Worm (Caenorhabditis elegans): ENCODE data around the gene pkc-3.
A peak's percentile ranks its signal among the peaks of the same experiment; 100 is the strongest.

Gene pkc-3

DNA sequence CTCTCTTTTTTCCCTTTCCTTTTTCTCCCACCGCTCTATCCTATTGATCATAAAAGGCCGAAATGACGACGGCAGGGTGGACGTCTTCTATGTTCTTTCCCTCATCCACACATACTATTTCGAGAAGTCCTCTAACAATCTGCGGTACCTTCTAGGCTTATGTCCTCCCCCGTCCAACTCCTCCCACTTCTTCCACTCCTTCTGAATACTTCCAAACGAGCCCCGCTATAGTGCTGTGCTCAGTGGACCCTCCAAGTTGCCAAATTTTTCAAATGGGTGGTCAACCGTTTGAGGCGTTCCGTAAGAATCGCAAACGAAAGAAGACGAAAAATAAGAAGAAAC lies 43.8 kb upstream of the pkc-3 start:
- TF ChIP-seq ceh-2 (tag; optimal IDR thresholded peaks at IDR 0.05) (no peak), unc-3 (GFP tag; conservative IDR thresholded peaks at IDR 0.05) (no peak), unc-3 (tag; optimal IDR thresholded peaks at IDR 0.05) (no peak), ref-2 (tag; optimal IDR thresholded peaks at IDR 0.05) (peak; percentile 11), sdc-2 (tag; optimal IDR thresholded peaks at IDR 0.05) (peak; percentile 11), dve-1 (tag; optimal IDR thresholded peaks at IDR 0.05) (no peak), fax-1 (tag; optimal IDR thresholded peaks at IDR 0.05) (no peak), ttx-3 (tag; optimal IDR thresholded peaks at IDR 0.05) (no peak), syd-9 (tag; optimal IDR thresholded peaks at IDR 0.05) (no peak), ztf-16 (tag; optimal IDR thresholded peaks at IDR 0.05) (no peak), hlh-15 (tag; optimal IDR thresholded peaks at IDR 0.05) (no peak), unc-55 (GFP tag; optimal IDR thresholded peaks at IDR 0.05) (peak; percentile 42), Y22D7AL.16 (tag; optimal IDR thresholded peaks at IDR 0.05) (no peak), ceh-45 (GFP tag; IDR thresholded peaks at IDR 0.05) (no peak), che-1 (tag; optimal IDR thresholded peaks at IDR 0.05) (no peak), C08G9.2 (tag; optimal IDR thresholded peaks at IDR 0.05) (peak; percentile 9), fkh-6 (tag; optimal IDR thresholded peaks at IDR 0.05) (no peak), sox-4 (tag; optimal IDR thresholded peaks at IDR 0.05) (no peak), ceh-31 (tag; optimal IDR thresholded peaks at IDR 0.05) (peak; percentile 76), rnt-1 (tag; optimal IDR thresholded peaks at IDR 0.05) (no peak), F13H6.1 (tag; optimal IDR thresholded peaks at IDR 0.05) (peak; percentile 16), ceh-14 (tag; optimal IDR thresholded peaks at IDR 0.05) (peak; percentile 24), tbx-2 (tag; optimal IDR thresholded peaks at IDR 0.05) (peak; percentile 40), ahr-1 (tag; optimal IDR thresholded peaks at IDR 0.05) (no peak), ama-1 (optimal IDR thresholded peaks at IDR 0.05) (no peak), hlh-6 (tag; optimal IDR thresholded peaks at IDR 0.05) (peak; percentile 57), ceh-48 (tag; optimal IDR thresholded peaks at IDR 0.05) (peak; percentile 74), pat-9 (tag; optimal IDR thresholded peaks at IDR 0.05) (no peak), nhr-232 (tag; optimal IDR thresholded peaks at IDR 0.05) (no peak), odd-2 (tag; optimal IDR thresholded peaks at IDR 0.05) (no peak), unc-42 (tag; optimal IDR thresholded peaks at IDR 0.05) (peak; percentile 58), lin-11 (tag; optimal IDR thresholded peaks at IDR 0.05) (no peak), nfya-1 (tag; optimal IDR thresholded peaks at IDR 0.05) (peak; percentile 66), eyg-1 (tag; optimal IDR thresholded peaks at IDR 0.05) (no peak)

DNA sequence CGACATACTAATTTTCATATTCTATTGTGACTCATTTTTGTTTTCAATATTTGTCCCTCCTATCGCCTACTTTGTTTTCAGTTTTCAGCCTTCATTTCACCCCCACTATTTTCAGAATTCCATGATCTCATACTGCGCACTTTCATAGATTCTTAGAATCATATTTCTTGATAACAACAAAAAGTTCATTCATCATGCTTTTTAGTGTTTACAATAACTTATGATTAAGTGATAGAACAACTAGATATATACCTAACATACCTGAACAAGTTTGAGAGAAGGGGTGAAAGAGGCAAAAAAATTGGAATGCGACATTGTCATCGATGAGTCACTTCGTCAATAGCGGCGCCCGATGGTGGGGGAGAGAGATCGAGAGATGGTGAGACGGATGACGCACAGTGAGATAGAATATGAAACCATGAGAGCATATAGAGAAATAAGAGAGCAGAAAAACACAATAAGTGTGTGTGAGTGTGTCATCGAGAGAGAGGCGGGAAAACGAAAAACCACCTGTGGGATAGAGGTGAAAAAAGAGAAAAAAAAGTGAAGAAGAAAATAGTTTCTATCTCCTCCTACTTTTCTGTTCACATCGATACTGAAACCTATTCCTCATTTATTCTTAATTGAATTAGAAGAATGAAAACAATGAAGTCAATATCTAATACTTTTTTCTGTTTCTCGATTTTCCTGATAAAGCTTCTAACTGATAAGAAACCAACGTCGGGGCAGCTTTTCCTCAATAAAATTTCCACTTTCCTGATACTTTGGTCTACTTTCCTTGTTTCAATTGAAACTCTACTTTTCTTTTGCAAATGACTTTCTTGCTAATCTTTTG lies 43.0 kb upstream of the pkc-3 start:
- TF ChIP-seq ceh-34 (tag; optimal IDR thresholded peaks at IDR 0.05) (peak; percentile 33), nfya-1 (tag; optimal IDR thresholded peaks at IDR 0.05) (peak; percentile 54), F13H6.1 (tag; optimal IDR thresholded peaks at IDR 0.05) (peak; percentile 28), pat-9 (tag; optimal IDR thresholded peaks at IDR 0.05) (no peak), unc-55 (GFP tag; optimal IDR thresholded peaks at IDR 0.05) (peak; percentile 35), unc-42 (tag; optimal IDR thresholded peaks at IDR 0.05) (peak; percentile 52), tbx-2 (tag; optimal IDR thresholded peaks at IDR 0.05) (peak; percentile 56), ceh-31 (tag; optimal IDR thresholded peaks at IDR 0.05) (peak; percentile 62), pax-1 (tag; optimal IDR thresholded peaks at IDR 0.05) (no peak), pqm-1 (tag; optimal IDR thresholded peaks at IDR 0.05) (peak; percentile 30), ama-1 (optimal IDR thresholded peaks at IDR 0.05) (peak; percentile 15), ceh-18 (tag; optimal IDR thresholded peaks at IDR 0.05) (peak; percentile 71), odd-2 (tag; optimal IDR thresholded peaks at IDR 0.05) (no peak), elt-2 (tag; optimal IDR thresholded peaks at IDR 0.05) (peak; percentile 64)

DNA sequence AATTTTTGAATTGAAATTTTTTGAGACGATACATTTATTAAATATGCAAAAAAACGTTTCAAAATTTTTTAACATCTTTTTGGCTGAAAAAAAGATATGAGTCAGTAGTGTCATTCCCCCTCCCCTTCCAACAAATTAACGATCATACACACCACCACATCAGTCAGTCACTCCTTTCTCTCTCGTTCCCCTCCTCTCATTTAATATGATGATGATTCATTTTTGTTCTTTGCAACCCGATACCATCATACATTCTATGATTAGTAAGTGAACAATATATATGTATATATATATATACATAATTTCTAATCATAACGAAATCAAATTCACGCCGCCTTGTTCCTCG lies 42.4 kb upstream of the pkc-3 start:
- TF ChIP-seq ceh-31 (tag; optimal IDR thresholded peaks at IDR 0.05) (no peak), nhr-11 (tag; optimal IDR thresholded peaks at IDR 0.05) (no peak), C38D4.7 (GFP tag; optimal IDR thresholded peaks at IDR 0.05) (no peak)

Measured in whole organism, late embryonic.